Worm (Caenorhabditis elegans) whole organism, L2 larva: ENCODE results near the gene B0238.12.

Source experiments
- R02D3.7 ChIP-seq: fragments of 150-350 bp; optimal IDR thresholded peaks from 2 replicates; lab custom pipeline; 2014; ENCODE audit warnings: missing biosample characterization, missing genetic modification characterization
- ZK546.5 ChIP-seq: sonication (generic microtip); optimal IDR thresholded peaks from 2 replicates; lab custom pipeline; 2017; ENCODE audit warnings: missing biosample characterization, missing genetic modification characterization
- ceh-82 ChIP-seq: fragments of 150-350 bp; optimal IDR thresholded peaks from 2 replicates; lab custom pipeline; 2014; ENCODE audit warnings: missing biosample characterization, missing genetic modification characterization
- mab-5 ChIP-seq: fragments of 150-350 bp; optimal IDR thresholded peaks from 2 replicates; lab custom pipeline; 2014; ENCODE audit warnings: missing biosample characterization, missing genetic modification characterization
- nhr-11 ChIP-seq: fragments of 150-350 bp; optimal IDR thresholded peaks from 2 replicates; lab custom pipeline; 2014; ENCODE audit warnings: missing biosample characterization, missing genetic modification characterization
- nhr-6 ChIP-seq: fragments of 150-350 bp; optimal IDR thresholded peaks from 2 replicates; lab custom pipeline; 2014; ENCODE audit warnings: missing biosample characterization, missing genetic modification characterization
- unc-62 ChIP-seq: fragments of 150-350 bp; optimal IDR thresholded peaks from 2 replicates; lab custom pipeline; 2014; ENCODE audit warnings: missing biosample characterization, missing genetic modification reagents, missing genetic modification characterization
- zag-1 ChIP-seq: fragments of 150-350 bp; optimal IDR thresholded peaks from 2 replicates; lab custom pipeline; 2014; ENCODE audit warnings: missing biosample characterization, missing genetic modification characterization

- no peak for TF ChIP-seq R02D3.7 (tag; lab: Kevin White, UChicago)
- no peak for TF ChIP-seq unc-62 (GFP tag; lab: Kevin White, UChicago)
- TF ChIP-seq nhr-11 (tag; lab: Kevin White, UChicago): no peak
- TF ChIP-seq ceh-82 (tag; lab: Kevin White, UChicago): no peak
- TF ChIP-seq nhr-6: no peak
- TF ChIP-seq zag-1: no peak
- TF ChIP-seq mab-5 (tag; lab: Kevin White, UChicago): no peak
- no peak for TF ChIP-seq ZK546.5
Measured at ce11 chrV:5312453-5312852, 46.8 kb downstream of the B0238.12 start, which contains the start of gene C10G8.3.
